Worm (Caenorhabditis elegans) whole organism, L3 larva: ENCODE measurements around the gene C01G12.9.

Experiments used
- ZK546.5 ChIP-seq: sonication (generic microtip); optimal IDR thresholded peaks from 2 replicates; lab custom pipeline; 2017; ENCODE audit warnings: missing biosample characterization, missing genetic modification characterization
- ama-1 ChIP-seq: fragments of 150-350 bp; optimal IDR thresholded peaks from 2 replicates; lab custom pipeline; 2018
- ceh-28 ChIP-seq: fragments of 150-350 bp; optimal IDR thresholded peaks from 2 replicates; lab custom pipeline; 2014; ENCODE audit warnings: missing biosample characterization, missing genetic modification reagents, missing genetic modification characterization
- ceh-9 ChIP-seq: sonication (generic microtip); optimal IDR thresholded peaks from 2 replicates; lab custom pipeline; 2018; ENCODE audit warnings: missing biosample characterization, missing genetic modification characterization
- daf-12 ChIP-seq: fragments of 150-350 bp; optimal IDR thresholded peaks from 2 replicates; lab custom pipeline; 2014; ENCODE audit warnings: missing biosample characterization, missing genetic modification reagents, missing genetic modification characterization
- egl-27 ChIP-seq: sonication (generic microtip); optimal IDR thresholded peaks from 4 replicates; lab custom pipeline; 2017; ENCODE audit warnings: missing biosample characterization, missing genetic modification reagents, missing genetic modification characterization
- egl-5 ChIP-seq: fragments of 150-350 bp; optimal IDR thresholded peaks from 2 replicates; lab custom pipeline; 2017; ENCODE audit warnings: missing biosample characterization, missing genetic modification reagents, missing genetic modification characterization, inconsistent platforms
- elt-1 ChIP-seq: fragments of 150-350 bp; optimal IDR thresholded peaks from 2 replicates; lab custom pipeline; 2014; ENCODE audit warnings: missing biosample characterization, missing genetic modification characterization
- elt-2 ChIP-seq: sonication (generic microtip); optimal IDR thresholded peaks from 2 replicates; lab custom pipeline; 2016; ENCODE audit warnings: missing genetic modification reagents, mild to moderate bottlenecking, missing genetic modification characterization, missing compliant biosample characterization
- fkh-2 ChIP-seq: fragments of 150-350 bp; optimal IDR thresholded peaks from 2 replicates; lab custom pipeline; 2014; ENCODE audit warnings: missing biosample characterization, missing genetic modification reagents, missing genetic modification characterization
- fos-1 ChIP-seq: fragments of 150-350 bp; optimal IDR thresholded peaks from 2 replicates; lab custom pipeline; 2014; ENCODE audit warnings: missing biosample characterization, missing genetic modification characterization
- hmg-11 ChIP-seq: sonication (generic microtip); optimal IDR thresholded peaks from 2 replicates; lab custom pipeline; 2016; ENCODE audit warnings: missing genetic modification characterization, missing compliant biosample characterization
- jun-1 ChIP-seq: fragments of 150-350 bp; optimal IDR thresholded peaks from 2 replicates; lab custom pipeline; 2014; ENCODE audit warnings: missing biosample characterization, missing genetic modification reagents, missing genetic modification characterization
- lin-15B ChIP-seq: fragments of 150-350 bp; optimal IDR thresholded peaks from 2 replicates; lab custom pipeline; 2014; ENCODE audit warnings: missing biosample characterization, missing genetic modification characterization
- lin-39 ChIP-seq: fragments of 150-350 bp; optimal IDR thresholded peaks from 2 replicates; lab custom pipeline; 2018; ENCODE audit warnings: missing biosample characterization, missing genetic modification reagents, missing genetic modification characterization
- lsy-12 ChIP-seq: sonication (generic microtip); optimal IDR thresholded peaks from 2 replicates; lab custom pipeline; 2016; ENCODE audit warnings: mild to moderate bottlenecking, missing genetic modification characterization, missing compliant biosample characterization
- mdl-1 ChIP-seq: fragments of 150-350 bp; optimal IDR thresholded peaks from 2 replicates; lab custom pipeline; 2014; ENCODE audit warnings: missing biosample characterization, missing genetic modification characterization
- mml-1 ChIP-seq: fragments of 150-350 bp; sonication (generic microtip); optimal IDR thresholded peaks from 3 replicates; lab custom pipeline; 2014; ENCODE audit warnings: missing biosample characterization, missing genetic modification characterization
- nfya-1 ChIP-seq: sonication (generic microtip); optimal IDR thresholded peaks from 2 replicates; lab custom pipeline; 2017; ENCODE audit warnings: missing genetic modification characterization, mild to moderate bottlenecking, missing compliant biosample characterization, antibody characterized with exemption, moderate library complexity; ENCODE audit not compliant: insufficient read depth
- nhr-11 ChIP-seq: fragments of 150-350 bp; optimal IDR thresholded peaks from 2 replicates; lab custom pipeline; 2014; ENCODE audit warnings: missing biosample characterization, missing genetic modification characterization
- nhr-23 ChIP-seq: fragments of 150-350 bp; optimal IDR thresholded peaks from 2 replicates; lab custom pipeline; 2014; ENCODE audit warnings: missing biosample characterization, missing genetic modification reagents, missing genetic modification characterization
- nhr-237 ChIP-seq: fragments of 150-350 bp; optimal IDR thresholded peaks from 2 replicates; lab custom pipeline; 2014; ENCODE audit warnings: missing biosample characterization, missing genetic modification characterization
- nhr-67 ChIP-seq: fragments of 150-350 bp; optimal IDR thresholded peaks from 2 replicates; lab custom pipeline; 2014; ENCODE audit warnings: missing biosample characterization, missing genetic modification characterization
- pha-4 ChIP-seq: fragments of 150-350 bp; optimal IDR thresholded peaks from 2 replicates; lab custom pipeline; 2014; ENCODE audit warnings: missing biosample characterization, missing genetic modification reagents, missing genetic modification characterization
- pqm-1 ChIP-seq: fragments of 150-350 bp; optimal IDR thresholded peaks from 2 replicates; lab custom pipeline; 2017; ENCODE audit warnings: missing biosample characterization, missing genetic modification characterization, inconsistent platforms
- sea-2 ChIP-seq: fragments of 150-350 bp; sonication (generic microtip); optimal IDR thresholded peaks from 4 replicates; lab custom pipeline; 2014; ENCODE audit warnings: missing biosample characterization, missing genetic modification reagents, missing genetic modification characterization
- skn-1 ChIP-seq: fragments of 150-350 bp; optimal IDR thresholded peaks from 2 replicates; lab custom pipeline; 2014; ENCODE audit warnings: missing biosample characterization, missing genetic modification characterization
- snpc-4 ChIP-seq: fragments of 150-350 bp; optimal IDR thresholded peaks from 2 replicates; lab custom pipeline; 2014; ENCODE audit warnings: missing biosample characterization, missing genetic modification characterization
- tbx-2 ChIP-seq: sonication (generic microtip); optimal IDR thresholded peaks from 2 replicates; lab custom pipeline; 2016; ENCODE audit warnings: mild to moderate bottlenecking, missing genetic modification characterization, missing compliant biosample characterization
- zag-1 ChIP-seq: fragments of 150-350 bp; optimal IDR thresholded peaks from 2 replicates; lab custom pipeline; 2014; ENCODE audit warnings: missing biosample characterization, missing genetic modification characterization
- ztf-11 ChIP-seq: fragments of 150-350 bp; optimal IDR thresholded peaks from 2 replicates; lab custom pipeline; 2014; ENCODE audit warnings: missing biosample characterization, missing genetic modification characterization
- ztf-4 ChIP-seq: fragments of 150-350 bp; optimal IDR thresholded peaks from 2 replicates; lab custom pipeline; 2014; ENCODE audit warnings: missing biosample characterization, missing genetic modification characterization

Gene C01G12.9

ce11 chrII:14578716-14579115, at the start of gene C01G12.9:
C01G12.9 (plus strand) TSS chrII:14579016.
- no peak for TF ChIP-seq hmg-11 (tag; lab: Kevin White, UChicago)
- no peak for TF ChIP-seq nhr-23 (tag; lab: Kevin White, UChicago)
- TF ChIP-seq nhr-67, result no peak
- TF ChIP-seq nhr-237 (tag; lab: Kevin White, UChicago), result no peak
- TF ChIP-seq lin-39, result no peak
- no peak for TF ChIP-seq lin-15B (tag; lab: Kevin White, UChicago)
- no peak for TF ChIP-seq egl-27
- no peak for TF ChIP-seq daf-12 (tag; lab: Kevin White, UChicago)
- TF ChIP-seq skn-1 (tag; lab: Kevin White, UChicago), result no peak
- no peak for TF ChIP-seq fos-1 (tag; lab: Kevin White, UChicago)
- no peak for TF ChIP-seq ceh-28
- no peak for TF ChIP-seq fkh-2
- TF ChIP-seq elt-2 (tag; lab: Kevin White, UChicago), result no peak
- TF ChIP-seq jun-1 (tag; lab: Kevin White, UChicago), result no peak
- no peak for TF ChIP-seq snpc-4 (tag; lab: Kevin White, UChicago)
- no peak for TF ChIP-seq lsy-12 (tag; lab: Kevin White, UChicago)
- TF ChIP-seq mdl-1, result no peak

DNA sequence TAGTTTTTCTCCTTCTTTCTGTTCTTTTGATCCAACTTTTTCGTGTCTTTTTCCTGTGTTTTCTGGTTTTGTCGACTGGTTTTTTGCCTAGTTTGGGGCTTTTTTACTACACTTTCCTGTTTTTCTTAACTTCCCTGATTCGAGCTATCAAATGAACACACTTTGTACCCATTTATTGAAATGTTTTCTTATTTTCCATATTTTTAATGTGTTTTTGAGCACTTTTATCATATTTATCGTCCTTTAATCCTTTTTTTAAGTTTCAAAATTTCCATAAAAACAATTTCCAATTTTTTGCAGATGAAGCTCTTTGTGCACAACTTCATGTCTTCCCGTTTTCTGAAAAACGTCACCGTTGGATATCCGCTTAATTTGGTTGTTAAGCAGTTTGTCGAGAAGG, 44.8 kb upstream of the C01G12.9 start, which contains the start of gene C04H5.1:
TSS of gene C04H5.1 (plus strand) at position 301 of the 400 bp plus-strand sequence.
- TF ChIP-seq lsy-12 (tag; lab: Kevin White, UChicago) (no peak), tbx-2 (tag; lab: Kevin White, UChicago) (no peak), jun-1 (tag; lab: Kevin White, UChicago) (no peak), elt-1 (tag; lab: Kevin White, UChicago) (no peak), hmg-11 (tag; lab: Kevin White, UChicago) (no peak), sea-2 (GFP tag; lab: Kevin White, UChicago) (no peak), lin-15B (tag; lab: Kevin White, UChicago) (no peak), daf-12 (tag; lab: Kevin White, UChicago) (no peak), lin-39 (no peak), ztf-11 (tag; lab: Kevin White, UChicago) (no peak), pqm-1 (tag; lab: Kevin White, UChicago) (no peak), fkh-2 (no peak), pha-4 (tag; lab: Kevin White, UChicago) (no peak)

DNA sequence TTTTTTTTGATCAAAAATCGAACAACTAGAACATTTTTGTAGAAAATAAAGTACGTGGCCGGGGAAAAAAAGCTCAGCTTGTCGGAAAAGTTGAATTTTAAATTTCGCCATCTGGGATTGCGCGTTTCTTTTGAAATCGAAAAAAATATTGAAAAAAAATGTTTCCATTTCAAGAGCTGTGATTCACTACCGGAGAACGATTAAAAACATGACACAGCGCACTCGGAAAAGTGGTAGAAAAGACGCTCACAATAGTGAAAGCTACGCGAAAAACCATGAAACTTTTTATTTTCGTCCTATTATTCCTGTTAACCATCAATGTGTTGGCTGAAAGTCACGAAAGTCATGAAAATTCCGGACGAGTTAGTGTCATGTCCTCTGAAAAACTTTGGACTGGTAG, 41.1 kb upstream of the C01G12.9 start, which contains the start of the genes clec-147 and C04H5.7:
TSS of gene clec-147 (minus strand) at position 101 of the 400 bp plus-strand sequence.
TSS of gene C04H5.7 (plus strand) at position 219 of the 400 bp plus-strand sequence.
- TF ChIP-seq zag-1 (no peak), nhr-11 (tag; lab: Kevin White, UChicago) (no peak), nfya-1 (no peak), ceh-9 (tag; lab: Kevin White, UChicago) (no peak), ZK546.5 (tag; lab: Kevin White, UChicago) (no peak), nhr-67 (no peak), jun-1 (tag; lab: Kevin White, UChicago) (no peak), ama-1 (no peak)

- TF ChIP-seq pha-4 (tag; lab: Kevin White, UChicago) (no peak), nhr-23 (tag; lab: Kevin White, UChicago) (no peak), pqm-1 (tag; lab: Kevin White, UChicago) (peak; percentile 66), elt-2 (tag; lab: Kevin White, UChicago) (peak; percentile 59), ZK546.5 (tag; lab: Kevin White, UChicago) (no peak), zag-1 (no peak)
These were observed 38.3 kb upstream of the C01G12.9 start for ce11 chrII:14540551-14540950.

ce11 chrII:14548691-14549090, 30.1 kb upstream of the C01G12.9 start, which contains the start of gene gcy-29:
gcy-29 (minus strand) TSS chrII:14548791.
- no peak for TF ChIP-seq mml-1 (tag; lab: Kevin White, UChicago)
- no peak for TF ChIP-seq nfya-1
- TF ChIP-seq lsy-12 (tag; lab: Kevin White, UChicago), result no peak
- TF ChIP-seq ZK546.5 (tag; lab: Kevin White, UChicago), result no peak
- no peak for TF ChIP-seq ztf-4 (tag; lab: Kevin White, UChicago)
- no peak for TF ChIP-seq tbx-2 (tag; lab: Kevin White, UChicago)
- TF ChIP-seq egl-5 (tag; lab: Kevin White, UChicago), result no peak
- no peak for TF ChIP-seq ama-1
- TF ChIP-seq ztf-11 (tag; lab: Kevin White, UChicago), result no peak
- no peak for TF ChIP-seq nhr-23 (tag; lab: Kevin White, UChicago)
- TF ChIP-seq fkh-2, result no peak
- TF ChIP-seq hmg-11 (tag; lab: Kevin White, UChicago), result no peak
- no peak for TF ChIP-seq snpc-4 (tag; lab: Kevin White, UChicago)
